Worm (Caenorhabditis elegans): ENCODE measurements around the gene tald-1.
A peak's percentile ranks its signal among the peaks of the same experiment; 100 is the strongest.

The tald-1 gene

DNA sequence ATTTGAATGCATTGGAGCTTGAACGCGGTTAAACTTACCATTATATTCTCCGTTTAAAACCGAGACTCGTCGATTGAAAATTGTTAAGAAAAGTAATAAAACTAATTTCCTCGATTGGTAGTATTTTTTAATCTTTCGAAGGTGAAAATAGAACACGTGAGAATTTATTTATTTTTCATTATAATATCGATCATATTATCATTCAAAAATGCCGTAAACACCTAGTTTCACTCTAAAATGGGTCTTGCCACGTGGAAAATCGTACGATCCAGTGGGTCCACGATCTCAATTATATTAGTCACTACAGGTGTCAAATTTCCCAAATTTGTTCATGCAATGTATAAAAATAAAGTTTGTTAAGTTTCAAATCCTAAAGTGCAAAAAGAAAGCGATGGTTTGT is 29.6 kb upstream of the tald-1 start, which contains the start of gene W03B1.9:
TSS of gene W03B1.9 (minus strand) at position 101 of the 400 bp plus-strand sequence.
- TF ChIP-seq odd-2 (tag; optimal IDR thresholded peaks at IDR 0.05) (no peak), hlh-8 (tag; optimal IDR thresholded peaks at IDR 0.05) (no peak), ceh-45 (GFP tag; IDR thresholded peaks at IDR 0.05) (no peak), unc-42 (tag; optimal IDR thresholded peaks at IDR 0.05) (no peak), tbx-7 (tag; optimal IDR thresholded peaks at IDR 0.05) (no peak), ceh-14 (tag; optimal IDR thresholded peaks at IDR 0.05) (no peak), ceh-22 (tag; optimal IDR thresholded peaks at IDR 0.05) (no peak), tbx-2 (tag; optimal IDR thresholded peaks at IDR 0.05) (no peak), ceh-6 (GFP tag; optimal IDR thresholded peaks at IDR 0.05) (no peak), sox-2 (GFP tag; IDR thresholded peaks at IDR 0.05) (no peak), pros-1 (tag; optimal IDR thresholded peaks at IDR 0.05) (no peak), elt-2 (tag; optimal IDR thresholded peaks at IDR 0.05) (no peak), mec-3 (tag; optimal IDR thresholded peaks at IDR 0.05; ENCODE audit: borderline replicate concordance) (no peak), che-1 (tag; optimal IDR thresholded peaks at IDR 0.05) (no peak), dmd-4 (tag; optimal IDR thresholded peaks at IDR 0.05; ENCODE audit: borderline replicate concordance) (no peak), ceh-31 (tag; optimal IDR thresholded peaks at IDR 0.05) (no peak), unc-3 (GFP tag; conservative IDR thresholded peaks at IDR 0.05) (no peak), unc-3 (tag; optimal IDR thresholded peaks at IDR 0.05) (no peak), pat-9 (tag; optimal IDR thresholded peaks at IDR 0.05) (no peak), ceh-2 (tag; optimal IDR thresholded peaks at IDR 0.05) (no peak), nhr-232 (tag; optimal IDR thresholded peaks at IDR 0.05) (no peak)

DNA sequence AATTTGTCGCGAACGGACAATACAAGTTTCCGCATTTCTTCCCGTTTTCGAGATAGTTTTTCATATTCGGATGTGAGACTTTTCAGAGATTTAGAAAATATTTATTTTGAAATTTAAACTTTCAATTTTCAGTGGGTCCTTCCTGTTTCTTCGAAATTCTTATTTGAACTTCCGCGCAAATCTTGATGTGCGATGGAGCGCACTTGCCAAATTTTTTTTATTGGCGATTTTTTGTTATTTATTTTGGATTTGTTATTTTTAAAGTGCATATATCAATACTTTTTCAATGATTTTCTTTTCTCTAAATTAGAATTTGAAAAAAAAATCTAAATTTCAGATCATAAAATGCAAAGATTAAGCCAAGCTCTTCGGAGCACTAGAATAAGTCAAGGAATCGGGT is 29.2 kb upstream of the tald-1 start, which contains the start of gene sars-2:
TSS of gene sars-2 (plus strand) at position 341 of the 400 bp plus-strand sequence.
- no peak for TF ChIP-seq fkh-10 (GFP tag; optimal IDR thresholded peaks at IDR 0.05)
- no peak for TF ChIP-seq hlh-15 (tag; optimal IDR thresholded peaks at IDR 0.05)
- no peak for TF ChIP-seq eyg-1 (tag; optimal IDR thresholded peaks at IDR 0.05)
- no peak for TF ChIP-seq dve-1 (tag; optimal IDR thresholded peaks at IDR 0.05)
- no peak for TF ChIP-seq pros-1 (tag; optimal IDR thresholded peaks at IDR 0.05)
- no peak for TF ChIP-seq unc-86 (tag; optimal IDR thresholded peaks at IDR 0.05)
- no peak for TF ChIP-seq sox-4 (tag; optimal IDR thresholded peaks at IDR 0.05)
- no peak for TF ChIP-seq unc-3 (GFP tag; conservative IDR thresholded peaks at IDR 0.05)
- no peak for TF ChIP-seq unc-3 (tag; optimal IDR thresholded peaks at IDR 0.05)
- no peak for TF ChIP-seq dmd-4 (tag; optimal IDR thresholded peaks at IDR 0.05; ENCODE audit: borderline replicate concordance)
- TF ChIP-seq ttx-3 (tag; optimal IDR thresholded peaks at IDR 0.05): no peak
- no peak for TF ChIP-seq pqm-1 (tag; optimal IDR thresholded peaks at IDR 0.05)
- no peak for TF ChIP-seq odd-2 (tag; optimal IDR thresholded peaks at IDR 0.05)

DNA sequence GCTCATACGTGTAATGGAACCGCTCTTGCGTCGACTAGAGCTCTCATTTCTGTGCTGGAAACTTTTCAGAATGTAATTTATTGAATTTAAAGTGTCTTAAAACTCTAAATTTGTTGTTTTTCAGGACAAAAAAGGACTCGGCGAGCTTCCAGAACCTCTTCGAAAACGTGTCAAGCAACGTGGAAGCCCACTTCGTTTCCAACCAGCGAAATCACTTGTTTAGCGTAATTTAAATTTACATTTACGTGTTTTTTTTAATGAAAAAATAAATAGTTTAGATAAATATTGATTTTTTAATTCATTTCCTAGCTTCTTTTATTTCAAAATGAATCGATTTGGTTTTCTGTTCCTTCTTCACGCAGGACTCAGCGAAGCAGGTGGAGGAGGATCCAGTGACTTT is 26.8 kb upstream of the tald-1 start, which contains the start of gene F55F10.3:
TSS of gene F55F10.3 (plus strand) at position 301 of the 400 bp plus-strand sequence.
- TF ChIP-seq nhr-232 (tag; optimal IDR thresholded peaks at IDR 0.05) (no peak), odd-2 (tag; optimal IDR thresholded peaks at IDR 0.05) (no peak), ztf-16 (tag; optimal IDR thresholded peaks at IDR 0.05) (no peak), madf-2 (tag; optimal IDR thresholded peaks at IDR 0.05) (no peak), syd-9 (tag; optimal IDR thresholded peaks at IDR 0.05) (no peak), sdc-2 (tag; optimal IDR thresholded peaks at IDR 0.05) (no peak)

ce11 chrIV:4360497-4360896 is 26.0 kb upstream of the tald-1 start, which contains the start of gene F55F10.1:
Gene F55F10.1 (plus strand): TSS chrIV:4360837.
- no peak for TF ChIP-seq sox-4 (tag; optimal IDR thresholded peaks at IDR 0.05)
- peak; percentile 18 for TF ChIP-seq nfya-1 (tag; optimal IDR thresholded peaks at IDR 0.05)
- TF ChIP-seq ceh-2 (tag; optimal IDR thresholded peaks at IDR 0.05): no peak
- no peak for TF ChIP-seq che-1 (tag; optimal IDR thresholded peaks at IDR 0.05)
- TF ChIP-seq K09A11.1 (tag; optimal IDR thresholded peaks at IDR 0.05; ENCODE audit: insufficient read depth): no peak
- TF ChIP-seq hlh-6 (tag; optimal IDR thresholded peaks at IDR 0.05): no peak

Measured in whole organism, late embryonic.